Fruit fly (Drosophila melanogaster) whole organism, embryonic: ENCODE measurements around the gene Nab2.
A peak's percentile ranks its signal among the peaks of the same experiment; 100 is the strongest.

Experiments used
- Asciz ChIP-seq: fragments of 200-800 bp; sonication (Bioruptor generic); optimal IDR thresholded peaks from 2 replicates; lab custom pipeline; 2017; ENCODE audit warnings: missing biosample characterization, mild to moderate bottlenecking, missing genetic modification characterization, missing genetic modification reagents
- Bdp1 ChIP-seq: fragments of 200-800 bp; sonication (Bioruptor generic); optimal IDR thresholded peaks from 3 replicates; lab custom pipeline; 2016; ENCODE audit warnings: missing biosample characterization, missing genetic modification characterization
- Blimp-1 ChIP-seq: fragments of 200-800 bp; sonication (Bioruptor generic); optimal IDR thresholded peaks from 3 replicates; lab custom pipeline; 2018; ENCODE audit warnings: missing biosample characterization, missing genetic modification characterization, mild to moderate bottlenecking, moderate library complexity, missing genetic modification reagents
- CG10654 ChIP-seq: fragments of 200-800 bp; sonication (Bioruptor generic); optimal IDR thresholded peaks from 2 replicates; lab custom pipeline; 2016; ENCODE audit warnings: missing biosample characterization, missing genetic modification characterization
- CG11723 ChIP-seq: fragments of 200-800 bp; sonication (Bioruptor generic); optimal IDR thresholded peaks from 2 replicates; lab custom pipeline; 2017; ENCODE audit warnings: missing biosample characterization, mild to moderate bottlenecking, missing genetic modification characterization
- CG12219 ChIP-seq: fragments of 200-800 bp; sonication (Bioruptor generic); optimal IDR thresholded peaks from 3 replicates; lab custom pipeline; 2018; ENCODE audit warnings: missing biosample characterization, mild to moderate bottlenecking, missing genetic modification characterization
- CG13287 ChIP-seq: fragments of 200-800 bp; sonication (Bioruptor generic); IDR thresholded peaks from 2 replicates; pipeline ENCODE4 v1.3.6; 2022; ENCODE audit warnings: missing biosample characterization, missing genetic modification characterization; ENCODE audit not compliant: partially characterized antibody
- CG14710 ChIP-seq: fragments of 200-800 bp; sonication (Bioruptor generic); optimal IDR thresholded peaks from 3 replicates; lab custom pipeline; 2019; ENCODE audit warnings: missing biosample characterization, mild to moderate bottlenecking, missing genetic modification characterization, moderate library complexity
- CG15601 ChIP-seq: fragments of 200-800 bp; sonication (Bioruptor generic); optimal IDR thresholded peaks from 3 replicates; lab custom pipeline; 2019; ENCODE audit warnings: missing biosample characterization, mild to moderate bottlenecking, missing genetic modification characterization, moderate library complexity
- CG16815 ChIP-seq: fragments of 200-800 bp; sonication (Bioruptor generic); optimal IDR thresholded peaks from 3 replicates; lab custom pipeline; 2017; ENCODE audit warnings: missing biosample characterization, mild to moderate bottlenecking, missing genetic modification characterization
- CG17359 ChIP-seq: fragments of 200-800 bp; sonication (Bioruptor generic); optimal IDR thresholded peaks from 3 replicates; lab custom pipeline; 2018; ENCODE audit warnings: missing biosample characterization, mild to moderate bottlenecking, missing genetic modification characterization, moderate library complexity
- CG18262 ChIP-seq: fragments of 200-800 bp; optimal IDR thresholded peaks from 3 replicates; lab custom pipeline; 2019; ENCODE audit warnings: missing biosample characterization, mild to moderate bottlenecking, missing genetic modification characterization, moderate library complexity
- CG2678 ChIP-seq: fragments of 200-800 bp; sonication (Bioruptor generic); optimal IDR thresholded peaks from 3 replicates; lab custom pipeline; 2019; ENCODE audit warnings: missing biosample characterization, mild to moderate bottlenecking, missing genetic modification characterization, moderate library complexity
- CG32532 ChIP-seq: fragments of 200-800 bp; sonication (Bioruptor generic); IDR thresholded peaks from 2 replicates; pipeline ENCODE4 v1.3.6; 2022; ENCODE audit warnings: missing biosample characterization, missing genetic modification characterization
- CG34376 ChIP-seq: fragments of 200-800 bp; sonication (Bioruptor generic); optimal IDR thresholded peaks from 2 replicates; lab custom pipeline; 2018; ENCODE audit warnings: missing biosample characterization, mild to moderate bottlenecking, missing genetic modification characterization
- CG4328 ChIP-seq: fragments of 200-800 bp; sonication (Bioruptor generic); optimal IDR thresholded peaks from 3 replicates; lab custom pipeline; 2017; ENCODE audit warnings: missing biosample characterization, missing genetic modification reagents, missing genetic modification characterization
- CG6854 ChIP-seq: fragments of 200-800 bp; sonication (Bioruptor generic); optimal IDR thresholded peaks from 3 replicates; lab custom pipeline; 2017; ENCODE audit warnings: missing biosample characterization, mild to moderate bottlenecking, missing genetic modification characterization
- CG7745 ChIP-seq: fragments of 200-800 bp; sonication (Bioruptor generic); optimal IDR thresholded peaks from 2 replicates; lab custom pipeline; 2018; ENCODE audit warnings: missing biosample characterization, mild to moderate bottlenecking, missing genetic modification characterization, moderate library complexity
- CG8290 ChIP-seq, 3 experiments: fragments of 200-800 bp; sonication (Bioruptor generic); optimal IDR thresholded peaks; 2 replicates each; lab custom pipeline; 2016 to 2019; ENCODE audit warnings: missing biosample characterization in 3 of 3, missing genetic modification characterization in 3 of 3, mild to moderate bottlenecking in 2 of 3, moderate library complexity in 1 of 3
- CG8359 ChIP-seq: fragments of 200-800 bp; sonication (Bioruptor generic); optimal IDR thresholded peaks from 2 replicates; lab custom pipeline; 2017; ENCODE audit warnings: missing biosample characterization, mild to moderate bottlenecking, missing genetic modification characterization, borderline replicate concordance
- CG8765 ChIP-seq: fragments of 200-800 bp; sonication (Bioruptor generic); IDR thresholded peaks from 2 replicates; pipeline ENCODE4 v1.3.6; 2022; ENCODE audit warnings: missing biosample characterization, missing genetic modification characterization
- CG8924 ChIP-seq: fragments of 200-800 bp; optimal IDR thresholded peaks from 3 replicates; lab custom pipeline; 2019; ENCODE audit warnings: missing biosample characterization, mild to moderate bottlenecking, missing genetic modification characterization, moderate library complexity
- CG8944 ChIP-seq: fragments of 200-800 bp; sonication (Bioruptor generic); optimal IDR thresholded peaks from 3 replicates; lab custom pipeline; 2016; ENCODE audit warnings: missing biosample characterization, missing genetic modification characterization
- D ChIP-seq, 2 experiments: fragments of 200-800 bp in 1 of 2; fragments of >200 bp in 1 of 2; sonication (Bioruptor generic) in 1 of 2; optimal IDR thresholded peaks; 2 replicates in 1 of 2; 3 replicates in 1 of 2; lab custom pipeline; 2017; ENCODE audit warnings: mild to moderate bottlenecking in 1 of 2, missing biosample characterization in 1 of 2, missing genetic modification characterization in 1 of 2, missing genetic modification reagents in 1 of 2
- MTF-1 ChIP-seq: fragments of 200-800 bp; sonication (Bioruptor generic); optimal IDR thresholded peaks from 2 replicates; lab custom pipeline; 2018; ENCODE audit warnings: missing biosample characterization, mild to moderate bottlenecking, missing genetic modification characterization, borderline replicate concordance
- Side ChIP-seq: fragments of 200-800 bp; sonication (Bioruptor generic); optimal IDR thresholded peaks from 2 replicates; lab custom pipeline; 2016; ENCODE audit warnings: missing biosample characterization, missing genetic modification characterization
- Sin3A ChIP-seq: fragments of >200 bp; optimal IDR thresholded peaks from 2 replicates; lab custom pipeline; 2018
- Spps ChIP-seq: fragments of 200-800 bp; sonication (Bioruptor generic); optimal IDR thresholded peaks from 2 replicates; lab custom pipeline; 2018; ENCODE audit warnings: missing biosample characterization, mild to moderate bottlenecking, missing genetic modification characterization
- Sry-β ChIP-seq: fragments of 200-800 bp; sonication (Bioruptor generic); optimal IDR thresholded peaks from 2 replicates; lab custom pipeline; 2018; ENCODE audit warnings: missing biosample characterization, mild to moderate bottlenecking, missing genetic modification characterization, moderate library complexity
- Xrp1 ChIP-seq: fragments of 200-800 bp; sonication (Bioruptor generic); IDR thresholded peaks from 2 replicates; pipeline ENCODE4 v1.3.6; 2022; ENCODE audit warnings: missing biosample characterization, missing genetic modification characterization
- chif ChIP-seq, 2 experiments: fragments of 200-800 bp; sonication (Bioruptor generic); optimal IDR thresholded peaks; 3 replicates each; lab custom pipeline; 2016; ENCODE audit warnings: missing biosample characterization in 2 of 2, missing genetic modification characterization in 2 of 2
- chm ChIP-seq: fragments of 200-800 bp; sonication (Bioruptor generic); IDR thresholded peaks from 2 replicates; pipeline ENCODE4 v1.3.6; 2022; ENCODE audit warnings: missing biosample characterization, missing genetic modification characterization
- da ChIP-seq: fragments of 200-800 bp; sonication (Bioruptor generic); optimal IDR thresholded peaks from 2 replicates; lab custom pipeline; 2016; ENCODE audit warnings: missing biosample characterization, missing genetic modification characterization
- fd64A ChIP-seq: fragments of 200-800 bp; sonication (Bioruptor generic); optimal IDR thresholded peaks from 3 replicates; lab custom pipeline; 2018; ENCODE audit warnings: missing biosample characterization, mild to moderate bottlenecking, missing genetic modification characterization
- gem ChIP-seq: fragments of 200-800 bp; sonication (Bioruptor generic); optimal IDR thresholded peaks from 2 replicates; lab custom pipeline; 2019; ENCODE audit warnings: missing biosample characterization, mild to moderate bottlenecking, missing genetic modification characterization, moderate library complexity
- grn ChIP-seq: fragments of 200-800 bp; sonication (Bioruptor generic); optimal IDR thresholded peaks from 3 replicates; lab custom pipeline; 2017; ENCODE audit warnings: missing biosample characterization, missing genetic modification characterization
- kni ChIP-seq: fragments of 200-800 bp; sonication (Bioruptor generic); optimal IDR thresholded peaks from 3 replicates; lab custom pipeline; 2017; ENCODE audit warnings: mild to moderate bottlenecking, missing biosample characterization, missing genetic modification reagents, missing genetic modification characterization
- odd ChIP-seq: fragments of 200-800 bp; sonication (Bioruptor generic); optimal IDR thresholded peaks from 2 replicates; lab custom pipeline; 2017; ENCODE audit warnings: missing biosample characterization, mild to moderate bottlenecking, missing genetic modification characterization
- pum ChIP-seq: fragments of 200-800 bp; sonication (Bioruptor generic); optimal IDR thresholded peaks from 2 replicates; lab custom pipeline; 2016; ENCODE audit warnings: missing biosample characterization, missing genetic modification characterization
- salm ChIP-seq: fragments of 200-800 bp; sonication (Bioruptor generic); optimal IDR thresholded peaks from 2 replicates; lab custom pipeline; 2018; ENCODE audit warnings: missing biosample characterization, mild to moderate bottlenecking, missing genetic modification characterization
- slbo ChIP-seq: fragments of 200-800 bp; sonication (Bioruptor generic); IDR thresholded peaks from 2 replicates; pipeline ENCODE4 v1.3.6; 2022; ENCODE audit warnings: missing biosample characterization, missing genetic modification characterization
- sqz ChIP-seq: fragments of 200-800 bp; sonication (Bioruptor generic); optimal IDR thresholded peaks from 3 replicates; lab custom pipeline; 2018; ENCODE audit warnings: missing biosample characterization, mild to moderate bottlenecking, missing genetic modification characterization
- unpg ChIP-seq: fragments of 200-800 bp; sonication (Bioruptor generic); optimal IDR thresholded peaks from 3 replicates; lab custom pipeline; 2018; ENCODE audit warnings: missing biosample characterization, mild to moderate bottlenecking, missing genetic modification characterization, moderate library complexity
- zf30C ChIP-seq: fragments of 200-800 bp; sonication (Bioruptor generic); optimal IDR thresholded peaks from 3 replicates; lab custom pipeline; 2018; ENCODE audit warnings: missing biosample characterization, mild to moderate bottlenecking, missing genetic modification characterization

Nab2 gene

dm6 chr3R:24293171-24293570 is 25.0 kb downstream of the Nab2 start (continued):
- peak; percentile 56 for TF ChIP-seq CG7745 (tag; lab: Kevin White, UChicago)
- no peak for TF ChIP-seq CG13287 (GFP tag; lab: Robert Waterston, UW)
- TF ChIP-seq grn (GFP tag; lab: Kevin White, UChicago) = no peak
- peak; percentile 58 for TF ChIP-seq MTF-1 (GFP tag; lab: Kevin White, UChicago)
- no peak for TF ChIP-seq CG34376 (GFP tag; lab: Kevin White, UChicago)
- peak; percentile 87 for TF ChIP-seq fd64A (GFP tag; lab: Kevin White, UChicago)
- TF ChIP-seq CG15601 (tag; lab: Kevin White, UChicago) = peak; percentile 83
- no peak for TF ChIP-seq CG32532
- TF ChIP-seq unpg (GFP tag; lab: Kevin White, UChicago) = peak; percentile 50
- no peak for TF ChIP-seq da
- no peak for TF ChIP-seq Sin3A (lab: Kevin White, UChicago)
- peak; percentile 71 for TF ChIP-seq Blimp-1 (GFP tag; lab: Kevin White, UChicago)
- TF ChIP-seq Sry-β (GFP tag; lab: Kevin White, UChicago) = peak; percentile 35
- TF ChIP-seq slbo = no peak
- peak; percentile 60 for TF ChIP-seq CG8359 (GFP tag; lab: Kevin White, UChicago)
- TF ChIP-seq CG11723 (GFP tag; lab: Kevin White, UChicago) = no peak
- TF ChIP-seq CG4328 = peak; percentile 27
- no peak for TF ChIP-seq chif (GFP tag; optimal IDR thresholded peaks at IDR 0.05; lab: Kevin White, UChicago)
- TF ChIP-seq CG16815 (GFP tag; lab: Kevin White, UChicago) = no peak
- TF ChIP-seq sqz (GFP tag; lab: Kevin White, UChicago) = peak; percentile 26
- peak; percentile 79 for TF ChIP-seq Asciz (GFP tag; lab: Kevin White, UChicago)
- TF ChIP-seq chm (GFP tag; lab: Robert Waterston, UW) = no peak
- TF ChIP-seq pum (GFP tag; lab: Kevin White, UChicago) = no peak
- TF ChIP-seq Bdp1 = no peak
- no peak for TF ChIP-seq Side
- TF ChIP-seq CG17359 (tag; lab: Kevin White, UChicago) = peak; percentile 60
- TF ChIP-seq CG8290 (GFP tag; optimal IDR thresholded peaks at IDR 0.05; lab: Kevin White, UChicago) = no peak
- TF ChIP-seq CG8290 (tag; optimal IDR thresholded peaks at IDR 0.05; lab: Kevin White, UChicago) = no peak
- TF ChIP-seq CG8765 (GFP tag; lab: Robert Waterston, UW) = no peak
- peak; percentile 71 for TF ChIP-seq CG14710
- no peak for TF ChIP-seq CG6854
- no peak for TF ChIP-seq CG8944 (GFP tag; lab: Kevin White, UChicago)
- peak; percentile 50 for TF ChIP-seq CG18262
- TF ChIP-seq Spps (tag; lab: Kevin White, UChicago) = peak; percentile 51
- TF ChIP-seq CG12219 = peak; percentile 24
- no peak for TF ChIP-seq CG10654 (GFP tag; lab: Kevin White, UChicago)
- TF ChIP-seq Xrp1 = peak; percentile 38; the same call in 1 of the 2 replicates
- peak; percentile 60 for TF ChIP-seq CG2678 (tag; lab: Kevin White, UChicago)
- no peak for TF ChIP-seq D (optimal IDR thresholded peaks at IDR 0.05; lab: Kevin White, UChicago)
- peak; percentile 46 for TF ChIP-seq D (GFP tag; optimal IDR thresholded peaks at IDR 0.05; lab: Kevin White, UChicago)
- TF ChIP-seq kni (GFP tag; lab: Kevin White, UChicago) = peak; percentile 77
- TF ChIP-seq gem (tag; lab: Kevin White, UChicago) = peak; percentile 38
- TF ChIP-seq salm (tag; lab: Kevin White, UChicago) = peak; percentile 33
- TF ChIP-seq CG8924 (tag; lab: Kevin White, UChicago) = peak; percentile 22
- no peak for TF ChIP-seq zf30C (GFP tag; lab: Kevin White, UChicago)
- peak; percentile 37 for TF ChIP-seq odd (GFP tag; lab: Kevin White, UChicago)
